Fruit fly (Drosophila melanogaster) Kc167 (cell line): ENCODE data around the gene CG4982.

Source experiments
- Myc ChIP-seq: fragments of >200 bp; optimal IDR thresholded peaks from 2 replicates; lab custom pipeline; 2017; ENCODE audit warnings: missing external identifiers
- Sin3A ChIP-seq: fragments of >200 bp; optimal IDR thresholded peaks from 2 replicates; lab custom pipeline; 2018; ENCODE audit warnings: missing external identifiers
- h ChIP-seq: fragments of >200 bp; optimal IDR thresholded peaks from 3 replicates; lab custom pipeline; 2018; ENCODE audit warnings: missing external identifiers
- insv ChIP-seq: fragments of >200 bp; optimal IDR thresholded peaks from 3 replicates; lab custom pipeline; 2018; ENCODE audit warnings: missing external identifiers
- psq ChIP-seq: fragments of >200 bp; optimal IDR thresholded peaks from 2 replicates; lab custom pipeline; 2017; ENCODE audit warnings: missing external identifiers
- ttk ChIP-seq: sonication (Bioruptor generic); optimal IDR thresholded peaks from 2 replicates; lab custom pipeline; 2017; ENCODE audit warnings: missing external identifiers

DNA sequence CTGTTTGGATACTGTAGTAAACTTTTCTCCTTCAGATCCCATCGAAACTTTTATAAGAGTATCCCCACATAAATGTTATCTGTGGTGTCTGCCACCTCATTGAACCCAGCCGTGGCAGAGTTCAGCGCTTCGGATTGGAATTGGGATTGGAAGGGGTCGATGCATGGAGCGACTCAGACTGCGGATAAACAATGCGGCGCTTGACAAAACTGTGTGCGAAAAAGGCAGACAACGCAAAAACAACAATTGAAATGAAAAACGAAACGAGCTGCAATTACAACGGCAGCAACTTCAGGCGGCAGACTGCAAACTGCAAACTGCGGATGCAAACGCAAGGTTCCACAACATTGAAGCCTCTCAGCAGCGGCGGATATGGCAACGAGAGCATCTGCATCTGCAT lies 12.7 kb downstream of the CG4982 start, which contains the start of gene CG13062:
- no peak for TF ChIP-seq insv
- no peak for TF ChIP-seq h
- no peak for TF ChIP-seq psq (lab: Kevin White, UChicago)
- no peak for TF ChIP-seq Sin3A (lab: Kevin White, UChicago)
- TF ChIP-seq Myc = no peak
- TF ChIP-seq ttk = no peak
